Fruit fly (Drosophila melanogaster) whole organism, wandering third instar larva: Measurements from ENCODE around the gene CG6409.

Source experiments
- Abd-B ChIP-seq: fragments of >200 bp; optimal IDR thresholded peaks from 2 replicates; lab custom pipeline; 2017; ENCODE audit warnings: missing biosample characterization, missing genetic modification characterization
- CG9705 ChIP-seq: fragments of 200-800 bp; sonication (Bioruptor generic); optimal IDR thresholded peaks from 2 replicates; lab custom pipeline; 2018; ENCODE audit warnings: missing biosample characterization, mild to moderate bottlenecking, missing genetic modification characterization
- CrebA ChIP-seq: fragments of 200-800 bp; sonication (Bioruptor generic); optimal IDR thresholded peaks from 2 replicates; lab custom pipeline; 2016; ENCODE audit warnings: missing biosample characterization, mild to moderate bottlenecking, missing genetic modification characterization, borderline replicate concordance
- Dfd ChIP-seq: fragments of >200 bp; optimal IDR thresholded peaks from 2 replicates; lab custom pipeline; 2017; ENCODE audit warnings: missing biosample characterization, missing genetic modification characterization
- GATAd ChIP-seq: sonication (Bioruptor generic); optimal IDR thresholded peaks from 2 replicates; lab custom pipeline; 2016; ENCODE audit warnings: missing biosample characterization, missing genetic modification characterization
- HLH106 ChIP-seq: fragments of 200-800 bp; optimal IDR thresholded peaks from 3 replicates; lab custom pipeline; 2019; ENCODE audit warnings: missing biosample characterization, mild to moderate bottlenecking, missing genetic modification characterization, moderate library complexity
- Hnf4 ChIP-seq: fragments of 200-800 bp; sonication (Bioruptor generic); optimal IDR thresholded peaks from 2 replicates; lab custom pipeline; 2016; ENCODE audit warnings: missing biosample characterization, mild to moderate bottlenecking, missing genetic modification characterization
- Hr78 ChIP-seq: fragments of >200 bp; optimal IDR thresholded peaks from 2 replicates; lab custom pipeline; 2017; ENCODE audit warnings: missing biosample characterization, missing genetic modification characterization
- Jra ChIP-seq: sonication (Bioruptor generic); optimal IDR thresholded peaks from 2 replicates; lab custom pipeline; 2016; ENCODE audit warnings: missing biosample characterization, missing genetic modification characterization
- Mio ChIP-seq: sonication (Bioruptor generic); optimal IDR thresholded peaks from 2 replicates; lab custom pipeline; 2016; ENCODE audit warnings: missing biosample characterization, missing genetic modification characterization
- Myc ChIP-seq: fragments of >200 bp; optimal IDR thresholded peaks from 2 replicates; lab custom pipeline; 2017
- N ChIP-seq: fragments of >200 bp; optimal IDR thresholded peaks from 2 replicates; lab custom pipeline; 2018; ENCODE audit warnings: missing biosample characterization, missing external identifiers, missing genetic modification characterization
- OdsH ChIP-seq: fragments of 200-800 bp; sonication (Bioruptor generic); optimal IDR thresholded peaks from 2 replicates; lab custom pipeline; 2016; ENCODE audit warnings: missing biosample characterization, mild to moderate bottlenecking, missing genetic modification characterization
- Rel ChIP-seq, 2 experiments: fragments of 200-800 bp; sonication (Bioruptor generic) in 1 of 2; optimal IDR thresholded peaks; 2 replicates in 1 of 2; 3 replicates in 1 of 2; lab custom pipeline; 2016 to 2019; ENCODE audit warnings: mild to moderate bottlenecking in 2 of 2, missing biosample characterization in 2 of 2, missing genetic modification characterization in 2 of 2, moderate library complexity in 1 of 2
- Sp1 ChIP-seq: fragments of 200-800 bp; sonication (Bioruptor generic); optimal IDR thresholded peaks from 3 replicates; lab custom pipeline; 2019; ENCODE audit warnings: missing biosample characterization, mild to moderate bottlenecking, missing genetic modification characterization, moderate library complexity
- Vsx2 ChIP-seq: fragments of 200-300, 225-300 bp; sonication (Bioruptor generic); optimal IDR thresholded peaks from 2 replicates; lab custom pipeline; 2018; ENCODE audit warnings: missing biosample characterization, missing genetic modification characterization; ENCODE audit not compliant: partially characterized antibody
- brk ChIP-seq: fragments of 200-800 bp; sonication (Bioruptor generic); optimal IDR thresholded peaks from 2 replicates; lab custom pipeline; 2016; ENCODE audit warnings: missing biosample characterization, mild to moderate bottlenecking, missing genetic modification characterization
- dl ChIP-seq, 2 experiments: fragments of 175-275, 200-275 bp in 1 of 2; fragments of 200-275 bp in 1 of 2; sonication (Bioruptor generic); optimal IDR thresholded peaks; lab custom pipeline; 2018; ENCODE audit warnings: mild to moderate bottlenecking in 2 of 2, missing biosample characterization in 2 of 2, missing genetic modification characterization in 2 of 2, moderate library complexity in 2 of 2; ENCODE audit not compliant: partially characterized antibody in 2 of 2, insufficient read depth in 1 of 2
- dsf ChIP-seq: sonication (Bioruptor generic); optimal IDR thresholded peaks from 2 replicates; lab custom pipeline; 2016; ENCODE audit warnings: missing biosample characterization, missing genetic modification characterization, borderline replicate concordance
- ey ChIP-seq: fragments of 200-800 bp; sonication (Bioruptor generic); optimal IDR thresholded peaks from 2 replicates; lab custom pipeline; 2016; ENCODE audit warnings: missing biosample characterization, missing genetic modification characterization
- foxo ChIP-seq, 2 experiments: fragments of 200-800 bp; sonication (Bioruptor generic); optimal IDR thresholded peaks; 2 replicates in 1 of 2; 3 replicates in 1 of 2; lab custom pipeline; 2016 to 2017; ENCODE audit warnings: missing biosample characterization in 2 of 2, missing genetic modification characterization in 2 of 2
- fru ChIP-seq: fragments of 200-800 bp; sonication (Bioruptor generic); optimal IDR thresholded peaks from 3 replicates; lab custom pipeline; 2016; ENCODE audit warnings: missing biosample characterization, mild to moderate bottlenecking, missing genetic modification characterization
- h ChIP-seq: fragments of 200-800 bp; sonication (Bioruptor generic); optimal IDR thresholded peaks from 3 replicates; lab custom pipeline; 2016; ENCODE audit warnings: missing biosample characterization, mild to moderate bottlenecking, missing genetic modification characterization
- jim ChIP-seq: fragments of 175-275, 200-325 bp; sonication (Bioruptor generic); optimal IDR thresholded peaks from 2 replicates; lab custom pipeline; 2016; ENCODE audit warnings: missing biosample characterization, mild to moderate bottlenecking, missing genetic modification characterization
- lola ChIP-seq: fragments of >200 bp; optimal IDR thresholded peaks from 2 replicates; lab custom pipeline; 2017; ENCODE audit warnings: missing biosample characterization, missing genetic modification characterization
- pan ChIP-seq: fragments of >200 bp; optimal IDR thresholded peaks from 2 replicates; lab custom pipeline; 2017
- psq ChIP-seq: fragments of 200-800 bp; sonication (Bioruptor generic); optimal IDR thresholded peaks from 3 replicates; lab custom pipeline; 2017; ENCODE audit warnings: missing biosample characterization, mild to moderate bottlenecking, missing genetic modification characterization, moderate library complexity
- rgr ChIP-seq: fragments of 200-800 bp; sonication (Bioruptor generic); optimal IDR thresholded peaks from 3 replicates; lab custom pipeline; 2016; ENCODE audit warnings: missing biosample characterization, mild to moderate bottlenecking, missing genetic modification characterization
- sage ChIP-seq: fragments of 200-800 bp; sonication (Bioruptor generic); optimal IDR thresholded peaks from 2 replicates; lab custom pipeline; 2016; ENCODE audit warnings: missing biosample characterization, mild to moderate bottlenecking, missing genetic modification characterization
- sv ChIP-seq: fragments of 200-800 bp; sonication (Bioruptor generic); optimal IDR thresholded peaks from 3 replicates; lab custom pipeline; 2016; ENCODE audit warnings: missing biosample characterization, missing genetic modification characterization
- tai ChIP-seq: sonication (Bioruptor generic); optimal IDR thresholded peaks from 2 replicates; lab custom pipeline; 2016; ENCODE audit warnings: missing biosample characterization, missing genetic modification characterization
- usp ChIP-seq: fragments of >200 bp; optimal IDR thresholded peaks from 2 replicates; lab custom pipeline; 2017; ENCODE audit warnings: missing biosample characterization, missing genetic modification characterization
- woc ChIP-seq: sonication (Bioruptor generic); optimal IDR thresholded peaks from 2 replicates; lab custom pipeline; 2016; ENCODE audit warnings: missing biosample characterization, mild to moderate bottlenecking, missing genetic modification characterization

Gene CG6409

DNA sequence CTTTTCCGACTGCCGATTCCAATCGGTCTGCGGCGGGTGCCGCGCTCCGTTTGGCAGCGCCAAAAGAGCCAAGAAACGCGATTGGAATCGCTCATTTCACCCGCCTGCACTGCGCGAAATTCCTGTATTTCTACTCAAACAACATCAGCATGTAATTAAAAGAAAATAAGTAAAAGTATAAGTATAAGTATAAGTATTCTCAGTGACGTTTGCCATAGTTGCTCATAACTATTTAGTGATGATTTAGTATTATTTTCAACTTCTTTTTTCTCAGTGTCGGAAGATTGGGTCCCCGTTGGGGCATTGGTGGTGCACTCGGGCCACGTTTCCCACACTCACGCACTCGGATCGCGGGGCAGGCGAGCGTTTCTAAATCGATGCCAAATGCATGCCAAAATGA, 31.0 kb upstream of the CG6409 start:
- TF ChIP-seq dsf (GFP tag; lab: Kevin White, UChicago) (no peak), N (GFP tag; lab: Kevin White, UChicago) (no peak), Myc (no peak), psq (GFP tag; lab: Kevin White, UChicago) (peak; percentile 10), fru (GFP tag; lab: Kevin White, UChicago) (peak; percentile 34), sage (GFP tag; lab: Kevin White, UChicago) (no peak), usp (GFP tag; lab: Kevin White, UChicago) (no peak), ey (peak; percentile 13), sv (GFP tag; lab: Kevin White, UChicago) (no peak), pan (lab: Kevin White, UChicago) (no peak), HLH106 (tag; lab: Kevin White, UChicago) (peak; percentile 49), woc (GFP tag; lab: Kevin White, UChicago) (peak; percentile 11), Sp1 (GFP tag; lab: Kevin White, UChicago) (peak; percentile 37), CrebA (GFP tag; lab: Kevin White, UChicago) (no peak), foxo (GFP tag; optimal IDR thresholded peaks at IDR 0.05; lab: Kevin White, UChicago) (peak in 1 of 2 experiments; percentile 39), OdsH (GFP tag; lab: Kevin White, UChicago) (peak; percentile 24), Vsx2 (GFP tag; lab: Kevin White, UChicago) (no peak), h (GFP tag; lab: Kevin White, UChicago) (peak; percentile 34), jim (GFP tag; lab: Kevin White, UChicago) (no peak), rgr (GFP tag; lab: Kevin White, UChicago) (peak; percentile 28), Hnf4 (GFP tag; lab: Kevin White, UChicago) (no peak)
- TF ChIP-seq, all 38 proteins: peak for 10

DNA sequence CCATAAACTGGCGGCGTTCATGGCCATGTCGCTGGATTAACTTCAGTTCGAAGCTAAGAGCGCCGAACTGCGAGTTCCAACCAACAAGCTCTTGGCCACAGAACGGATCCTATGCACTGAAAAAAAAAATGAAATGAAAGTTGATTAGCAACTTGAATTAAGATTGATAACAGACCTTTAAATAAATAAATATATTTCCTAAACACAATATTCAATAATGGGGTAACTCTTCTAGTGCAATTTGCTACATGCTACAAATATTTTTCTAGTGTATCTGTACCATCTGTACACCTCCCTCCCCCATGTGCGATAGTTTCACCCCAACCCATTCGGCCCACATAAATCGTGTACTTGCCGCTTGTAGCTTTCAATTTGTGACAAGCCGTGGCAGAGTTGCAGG, 27.4 kb upstream of the CG6409 start:
- no peak for TF ChIP-seq dsf (GFP tag; lab: Kevin White, UChicago)
- TF ChIP-seq CG9705 (GFP tag; lab: Kevin White, UChicago): no peak
- TF ChIP-seq rgr (GFP tag; lab: Kevin White, UChicago): no peak
- no peak for TF ChIP-seq Sp1 (GFP tag; lab: Kevin White, UChicago)
- no peak for TF ChIP-seq Mio (GFP tag; lab: Kevin White, UChicago)
- no peak for TF ChIP-seq Myc
- no peak for TF ChIP-seq brk (GFP tag; lab: Kevin White, UChicago)
- no peak for TF ChIP-seq Dfd (GFP tag; lab: Kevin White, UChicago)
- no peak for TF ChIP-seq GATAd
- TF ChIP-seq usp (GFP tag; lab: Kevin White, UChicago): no peak
- TF ChIP-seq sv (GFP tag; lab: Kevin White, UChicago): no peak
- TF ChIP-seq Hnf4 (GFP tag; lab: Kevin White, UChicago): no peak
- no peak for TF ChIP-seq Hr78 (GFP tag; lab: Kevin White, UChicago)
- no peak for TF ChIP-seq lola (GFP tag; lab: Kevin White, UChicago)
- TF ChIP-seq dl (GFP tag; optimal IDR thresholded peaks at IDR 0.05; lab: Kevin White, UChicago; ENCODE audit: insufficient read depth in 1 of 2, partially characterized antibody in 2 of 2): no peak
- no peak for TF ChIP-seq tai (GFP tag; lab: Kevin White, UChicago)
- TF ChIP-seq foxo (GFP tag; optimal IDR thresholded peaks at IDR 0.05; lab: Kevin White, UChicago): no peak
- TF ChIP-seq psq (GFP tag; lab: Kevin White, UChicago): no peak
- TF ChIP-seq Jra (GFP tag; lab: Kevin White, UChicago): no peak
- TF ChIP-seq sage (GFP tag; lab: Kevin White, UChicago): no peak
- TF ChIP-seq, all 38 proteins: peak for 0

DNA sequence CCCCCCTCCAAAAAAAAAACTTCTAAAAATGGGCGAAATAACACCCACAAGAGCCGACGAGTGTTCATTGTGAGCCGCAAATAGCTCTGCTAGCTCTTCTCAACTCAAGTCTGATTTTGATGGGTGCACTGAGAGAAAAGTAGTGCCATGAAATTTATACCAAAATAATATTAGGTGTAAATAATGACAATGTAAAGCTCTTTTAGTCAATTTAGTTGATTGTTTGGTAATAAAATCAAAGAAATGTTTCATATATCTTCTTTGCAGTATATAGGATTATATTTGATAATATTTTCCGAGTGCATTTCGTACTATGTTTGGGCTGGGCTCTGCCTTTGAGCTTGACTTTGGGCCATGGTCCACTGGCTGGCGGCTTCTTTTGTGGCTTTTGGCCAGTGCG, 22.6 kb upstream of the CG6409 start:
- TF ChIP-seq Rel (GFP tag; optimal IDR thresholded peaks at IDR 0.05; lab: Kevin White, UChicago) (no peak), Rel (tag; optimal IDR thresholded peaks at IDR 0.05; lab: Kevin White, UChicago) (no peak), sv (GFP tag; lab: Kevin White, UChicago) (no peak), Mio (GFP tag; lab: Kevin White, UChicago) (no peak), Hr78 (GFP tag; lab: Kevin White, UChicago) (no peak), h (GFP tag; lab: Kevin White, UChicago) (no peak), Hnf4 (GFP tag; lab: Kevin White, UChicago) (no peak), Abd-B (GFP tag; lab: Kevin White, UChicago) (no peak), N (GFP tag; lab: Kevin White, UChicago) (no peak), tai (GFP tag; lab: Kevin White, UChicago) (no peak)
- TF ChIP-seq, all 38 proteins: peak for 0
